Worm (Caenorhabditis elegans): ENCODE measurements around the gene F37C4.4.

ce11 chrIV:3919506-3919905 is 52.4 kb downstream of the F37C4.4 start, which contains the start of gene srz-19:
- no peak for TF ChIP-seq him-1 (tag; optimal IDR thresholded peaks at IDR 0.05)
- TF ChIP-seq dao-5 (tag; optimal IDR thresholded peaks at IDR 0.05), result no peak
- TF ChIP-seq W03F9.2 (tag; optimal IDR thresholded peaks at IDR 0.05), result no peak

All from whole organism, L4/young adult.